Worm (Caenorhabditis elegans) whole organism, L2 larva: ENCODE results near the gene act-4.

Experiments used
- C34F6.9 ChIP-seq: fragments of 150-350 bp; optimal IDR thresholded peaks from 2 replicates; lab custom pipeline; 2014; ENCODE audit warnings: missing biosample characterization, missing genetic modification characterization
- lsy-2 ChIP-seq, 2 experiments: fragments of 150-350 bp in 1 of 2; sonication (generic microtip) in 1 of 2; optimal IDR thresholded peaks; 2 replicates each; lab custom pipeline; 2014 to 2017; ENCODE audit warnings: missing biosample characterization in 2 of 2, missing genetic modification characterization in 2 of 2
- nhr-77 ChIP-seq: fragments of 150-350 bp; optimal IDR thresholded peaks from 2 replicates; lab custom pipeline; 2014; ENCODE audit warnings: missing biosample characterization, missing genetic modification characterization

- TF ChIP-seq C34F6.9 (tag; lab: Kevin White, UChicago), result no peak
- no peak for TF ChIP-seq nhr-77
- TF ChIP-seq lsy-2 (tag; optimal IDR thresholded peaks at IDR 0.05; lab: Kevin White, UChicago), result no peak
Measured at ce11 chrX:4979060-4979459, 18.6 kb downstream of the act-4 start.
